Fruit fly (Drosophila melanogaster) Kc167 (cell line): ENCODE measurements around the gene CG16888.

Source experiments
- Myc ChIP-seq: fragments of >200 bp; optimal IDR thresholded peaks from 2 replicates; lab custom pipeline; 2017; ENCODE audit warnings: missing external identifiers
- Sin3A ChIP-seq: fragments of >200 bp; optimal IDR thresholded peaks from 2 replicates; lab custom pipeline; 2018; ENCODE audit warnings: missing external identifiers
- h ChIP-seq: fragments of >200 bp; optimal IDR thresholded peaks from 3 replicates; lab custom pipeline; 2018; ENCODE audit warnings: missing external identifiers
- insv ChIP-seq: fragments of >200 bp; optimal IDR thresholded peaks from 3 replicates; lab custom pipeline; 2018; ENCODE audit warnings: missing external identifiers
- psq ChIP-seq: fragments of >200 bp; optimal IDR thresholded peaks from 2 replicates; lab custom pipeline; 2017; ENCODE audit warnings: missing external identifiers
- ttk ChIP-seq: sonication (Bioruptor generic); optimal IDR thresholded peaks from 2 replicates; lab custom pipeline; 2017; ENCODE audit warnings: missing external identifiers

CG16888 gene

DNA sequence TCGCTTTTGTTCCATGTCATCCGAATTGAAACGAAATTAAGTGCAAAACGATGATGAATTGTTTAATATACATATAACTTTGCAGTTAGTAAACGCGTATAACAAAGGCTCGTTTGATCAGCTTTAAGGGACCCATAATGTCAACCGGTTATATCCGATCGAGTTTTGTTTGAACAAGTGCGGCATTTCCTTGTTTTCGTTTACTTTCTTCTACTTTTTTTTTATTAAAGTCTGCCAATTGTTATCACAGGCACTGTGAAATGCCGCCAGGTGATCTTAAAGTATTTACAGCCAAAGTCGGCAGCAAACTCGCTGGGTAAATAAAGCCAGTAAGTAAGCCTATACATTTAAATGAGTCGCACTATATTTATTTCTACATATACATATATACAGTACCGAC, 6.0 kb downstream of the CG16888 start:
- TF ChIP-seq h (lab: Kevin White, UChicago) = no peak
- TF ChIP-seq ttk (lab: Kevin White, UChicago) = no peak
- no peak for TF ChIP-seq insv
- no peak for TF ChIP-seq psq
- TF ChIP-seq Myc (lab: Kevin White, UChicago) = no peak
- TF ChIP-seq Sin3A (lab: Kevin White, UChicago) = no peak

DNA sequence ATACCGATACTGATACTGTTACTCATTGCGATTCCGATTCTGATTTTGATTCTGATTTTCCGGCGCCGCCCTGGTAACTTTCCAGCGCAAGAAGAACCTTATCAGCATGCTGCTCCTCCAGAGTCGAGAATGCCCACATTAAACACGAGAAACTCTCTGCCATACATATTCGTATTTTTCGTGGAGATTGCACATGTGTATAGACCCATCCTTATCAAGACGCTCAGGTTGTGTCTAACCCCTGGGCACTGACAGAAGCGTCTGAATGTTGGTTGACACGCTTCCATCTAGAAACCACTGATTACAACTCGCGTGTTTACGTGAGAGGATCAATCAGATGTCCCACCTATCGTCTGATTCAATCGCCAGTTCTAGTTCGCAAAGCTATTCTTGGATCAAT, 7.9 kb downstream of the CG16888 start:
- TF ChIP-seq h (lab: Kevin White, UChicago) (no peak), psq (no peak), Sin3A (lab: Kevin White, UChicago) (no peak), ttk (lab: Kevin White, UChicago) (no peak), insv (no peak), Myc (lab: Kevin White, UChicago) (no peak)

DNA sequence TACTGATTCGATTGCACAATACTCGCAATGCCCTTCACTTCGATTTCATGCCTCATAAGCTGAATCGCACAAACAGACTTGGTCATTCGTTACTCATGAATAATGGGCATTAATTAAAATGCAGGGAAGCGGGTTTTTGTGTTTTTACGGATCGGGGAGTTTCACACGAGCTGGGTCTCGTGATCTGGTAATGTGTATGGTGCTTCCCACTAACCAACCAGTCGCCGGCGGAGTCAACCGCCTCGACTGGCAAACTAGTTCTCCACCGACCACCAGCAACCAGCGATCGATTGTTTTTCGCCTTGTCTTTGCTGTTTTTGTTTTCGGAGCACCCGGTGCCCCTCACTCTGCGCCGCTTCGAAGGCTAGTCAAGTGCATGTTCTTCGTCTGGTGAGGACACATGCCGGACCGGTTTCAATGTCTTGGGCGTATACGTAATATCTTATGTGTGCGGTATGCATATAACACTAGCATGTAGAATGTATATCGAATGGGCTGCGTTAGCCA, 8.4 kb downstream of the CG16888 start:
- TF ChIP-seq ttk (lab: Kevin White, UChicago) (no peak), h (lab: Kevin White, UChicago) (no peak), Myc (lab: Kevin White, UChicago) (no peak), psq (no peak), Sin3A (lab: Kevin White, UChicago) (no peak), insv (no peak)

dm6 chr2L:13803805-13804560, 9.1 kb downstream of the CG16888 start:
- TF ChIP-seq ttk (lab: Kevin White, UChicago) (no peak), h (lab: Kevin White, UChicago) (no peak), insv (no peak), psq (no peak), Myc (lab: Kevin White, UChicago) (no peak), Sin3A (lab: Kevin White, UChicago) (no peak)

dm6 chr2L:13803032-13803661, 9.9 kb downstream of the CG16888 start, which contains the start of gene CAH1:
CAH1 (plus strand) TSS chr2L:13803626.
- no peak for TF ChIP-seq Myc (lab: Kevin White, UChicago)
- no peak for TF ChIP-seq psq
- TF ChIP-seq ttk (lab: Kevin White, UChicago) = no peak
- no peak for TF ChIP-seq h (lab: Kevin White, UChicago)
- no peak for TF ChIP-seq insv
- TF ChIP-seq Sin3A (lab: Kevin White, UChicago) = no peak

DNA sequence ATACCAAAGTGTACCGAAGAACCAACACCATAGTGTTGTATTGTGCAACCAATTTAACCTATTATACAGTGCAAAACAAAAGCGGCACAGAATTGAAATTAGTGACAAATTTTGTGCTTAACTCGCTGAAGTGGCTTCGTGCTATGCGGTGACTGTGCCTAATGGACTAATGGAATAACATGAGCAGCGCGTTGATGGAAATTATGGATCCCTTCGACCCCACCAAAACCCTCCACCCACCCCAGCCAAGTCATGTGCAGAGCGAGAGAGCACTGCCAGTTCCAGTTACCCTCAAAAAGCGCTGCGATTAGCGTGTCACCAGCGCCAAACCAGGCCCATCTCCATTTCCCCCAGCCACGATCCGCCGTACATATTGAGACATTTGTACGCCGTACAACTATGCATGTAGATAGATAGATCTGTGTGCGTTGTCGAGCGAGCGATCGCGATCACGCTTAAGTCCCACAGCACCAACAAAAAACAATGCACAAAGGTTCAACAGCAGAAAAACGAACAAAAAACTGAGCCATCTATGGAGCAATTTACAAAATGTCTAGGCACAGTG, 10.9 kb downstream of the CG16888 start:
- TF ChIP-seq ttk (lab: Kevin White, UChicago) (no peak), Sin3A (lab: Kevin White, UChicago) (no peak), insv (no peak), psq (no peak), h (lab: Kevin White, UChicago) (no peak), Myc (lab: Kevin White, UChicago) (no peak)

- no peak for TF ChIP-seq ttk (lab: Kevin White, UChicago)
- TF ChIP-seq insv = no peak
- TF ChIP-seq Myc (lab: Kevin White, UChicago) = no peak
- TF ChIP-seq Sin3A (lab: Kevin White, UChicago) = no peak
- TF ChIP-seq h (lab: Kevin White, UChicago) = no peak
- TF ChIP-seq psq = no peak
Observed at dm6 chr2L:13801166-13801565, 11.9 kb downstream of the CG16888 start.

- TF ChIP-seq h (lab: Kevin White, UChicago) (no peak), Myc (lab: Kevin White, UChicago) (no peak), psq (no peak), Sin3A (lab: Kevin White, UChicago) (no peak)
Observed at dm6 chr2L:13793405-13793804, 19.7 kb downstream of the CG16888 start, which contains the start of gene Sec71. Sec71 (plus strand) TSS chr2L:13793521.

DNA sequence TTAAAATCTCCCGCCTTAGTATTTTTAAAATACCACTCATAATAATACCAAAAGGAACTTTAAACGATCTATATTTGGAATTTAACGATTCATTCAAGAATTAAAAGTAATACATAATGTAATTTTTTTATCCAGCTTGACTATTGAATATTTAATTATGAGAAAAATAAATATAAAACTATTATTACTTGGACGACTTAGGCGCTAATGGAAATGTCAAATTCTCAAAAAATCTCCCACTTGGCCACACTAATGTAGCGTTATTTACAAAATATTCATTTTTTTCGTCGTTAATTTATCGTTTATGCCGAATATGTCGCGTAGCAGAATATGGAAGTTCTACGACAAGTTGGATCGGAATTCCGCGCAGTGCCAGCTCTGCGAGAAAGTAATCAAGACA, 22.3 kb downstream of the CG16888 start, which contains the start of gene CG16863:
CG16863 (plus strand) TSS at position 245 of the 400 bp plus-strand sequence.
- TF ChIP-seq ttk (lab: Kevin White, UChicago) = no peak
- no peak for TF ChIP-seq psq
- no peak for TF ChIP-seq Sin3A (lab: Kevin White, UChicago)
- no peak for TF ChIP-seq insv
- TF ChIP-seq Myc (lab: Kevin White, UChicago) = no peak
- no peak for TF ChIP-seq h (lab: Kevin White, UChicago)

DNA sequence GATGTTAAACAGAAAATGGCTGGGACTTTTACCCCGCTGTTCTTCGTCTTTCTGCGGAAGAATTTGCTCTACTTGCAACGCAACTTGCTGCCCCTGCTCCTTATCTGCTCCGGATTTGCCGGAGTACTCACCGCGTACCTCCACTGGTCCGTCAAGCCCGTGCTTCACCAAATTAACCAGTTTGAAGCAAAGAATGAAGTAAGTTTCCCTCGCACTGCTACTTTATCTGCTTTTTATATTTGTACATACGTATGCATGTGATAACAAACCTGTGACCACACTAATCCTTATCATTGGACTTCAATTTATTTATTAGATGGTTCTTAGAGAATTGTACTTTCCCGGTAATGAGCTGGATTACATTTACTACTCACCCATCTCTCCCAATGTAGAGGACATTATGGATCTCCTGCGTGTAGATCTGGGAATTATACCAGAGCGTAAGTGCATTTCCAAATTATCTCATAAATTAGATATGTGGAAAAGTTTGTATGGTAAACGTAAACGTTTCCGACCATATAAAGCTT, 28.8 kb downstream of the CG16888 start, which contains the start of gene CG16890:
CG16890 (minus strand) TSS at position 184 of the 527 bp plus-strand sequence.
- TF ChIP-seq psq (no peak), Myc (lab: Kevin White, UChicago) (no peak), Sin3A (lab: Kevin White, UChicago) (no peak), h (lab: Kevin White, UChicago) (no peak), insv (no peak), ttk (lab: Kevin White, UChicago) (no peak)
